Worm (Caenorhabditis elegans) whole organism, midembryonic: ENCODE results near the gene C27B7.6.

ENCODE experiments used
- klf-2 ChIP-seq: fragments of 200-800 bp; sonication (Bioruptor generic); conservative IDR thresholded peaks from 2 replicates; pipeline ENCODE4 v1.3.6; 2022; ENCODE audit warnings: missing genetic modification reagents, missing genetic modification characterization, missing compliant biosample characterization
- med-1 ChIP-seq: sonication (generic microtip); optimal IDR thresholded peaks from 2 replicates; lab custom pipeline; 2017; ENCODE audit warnings: missing genetic modification characterization, mild to moderate bottlenecking, missing compliant biosample characterization, antibody characterized with exemption, missing genetic modification reagents; ENCODE audit not compliant: insufficient read depth
- ztf-23 ChIP-seq: fragments of 200-800 bp; sonication (Bioruptor generic); IDR thresholded peaks from 2 replicates; pipeline ENCODE4 v1.3.6; 2022; ENCODE audit warnings: missing genetic modification reagents, missing genetic modification characterization, missing compliant biosample characterization

ce11 chrIV:8869624-8870023 lies 36.5 kb downstream of the C27B7.6 start, which contains the start of gene npp-23:
- no peak for TF ChIP-seq med-1 (GFP tag; lab: Kevin White, UChicago)
- TF ChIP-seq klf-2 (GFP tag; lab: Robert Waterston, UW): no peak
- no peak for TF ChIP-seq ztf-23 (GFP tag; lab: Robert Waterston, UW)
